Worm (Caenorhabditis elegans) whole organism, midembryonic: ENCODE measurements around the gene sri-48.

ENCODE experiments used
- T22C8.4 ChIP-seq: fragments of 200-800 bp; sonication (Bioruptor generic); IDR thresholded peaks from 2 replicates; pipeline ENCODE4 v1.3.6; 2022; ENCODE audit warnings: missing genetic modification characterization, missing compliant biosample characterization
- ztf-29 ChIP-seq: fragments of 200-800 bp; sonication (Bioruptor generic); IDR thresholded peaks from 2 replicates; pipeline ENCODE4 v1.3.6; 2022; ENCODE audit warnings: missing genetic modification reagents, missing genetic modification characterization, missing compliant biosample characterization

- TF ChIP-seq ztf-29 (GFP tag; lab: Robert Waterston, UW) (no peak), T22C8.4 (no peak)
Observed at ce11 chrII:3241842-3242241, 40.7 kb upstream of the sri-48 start.
